Worm (Caenorhabditis elegans): ENCODE measurements around the gene C42D8.9.

ce11 chrX:5131760-5132159 is 24.9 kb upstream of the C42D8.9 start:
- TF ChIP-seq mdl-1 (tag; optimal IDR thresholded peaks at IDR 0.05) (no peak), nhr-11 (tag; optimal IDR thresholded peaks at IDR 0.05) (no peak), F13H6.1 (tag; optimal IDR thresholded peaks at IDR 0.05) (no peak), ceh-82 (tag; optimal IDR thresholded peaks at IDR 0.05) (no peak), ceh-16 (tag; optimal IDR thresholded peaks at IDR 0.05) (no peak), ama-1 (optimal IDR thresholded peaks at IDR 0.05) (no peak), elt-1 (tag; optimal IDR thresholded peaks at IDR 0.05) (no peak)
